Fruit fly (Drosophila melanogaster) whole organism, embryonic: Measurements from ENCODE around the gene spg.

Source experiments
- Ada2b ChIP-seq: fragments of 200-800 bp; sonication (Bioruptor generic); IDR thresholded peaks from 2 replicates; pipeline ENCODE4 v1.3.6; 2022; ENCODE audit warnings: missing biosample characterization, missing genetic modification characterization
- Blimp-1 ChIP-seq: fragments of 200-800 bp; sonication (Bioruptor generic); optimal IDR thresholded peaks from 3 replicates; lab custom pipeline; 2018; ENCODE audit warnings: missing biosample characterization, missing genetic modification characterization, mild to moderate bottlenecking, moderate library complexity, missing genetic modification reagents
- CG10321 ChIP-seq: fragments of 200-800 bp; sonication (Bioruptor generic); IDR thresholded peaks from 2 replicates; pipeline ENCODE4 v1.3.6; 2022; ENCODE audit warnings: missing biosample characterization, missing genetic modification characterization
- CG10462 ChIP-seq: fragments of 200-800 bp; sonication (Bioruptor generic); optimal IDR thresholded peaks from 2 replicates; lab custom pipeline; 2016; ENCODE audit warnings: missing biosample characterization, missing genetic modification characterization
- CG10565 ChIP-seq: fragments of 200-800 bp; sonication (Bioruptor generic); optimal IDR thresholded peaks from 3 replicates; lab custom pipeline; 2016; ENCODE audit warnings: missing biosample characterization, mild to moderate bottlenecking, missing genetic modification characterization
- CG10654 ChIP-seq: fragments of 200-800 bp; sonication (Bioruptor generic); optimal IDR thresholded peaks from 2 replicates; lab custom pipeline; 2016; ENCODE audit warnings: missing biosample characterization, missing genetic modification characterization
- CG11456 ChIP-seq: fragments of 200-800 bp; sonication (Bioruptor generic); IDR thresholded peaks from 3 replicates; pipeline ENCODE4 v1.3.6; 2022; ENCODE audit warnings: missing biosample characterization, missing genetic modification characterization
- CG11560 ChIP-seq: fragments of 200-800 bp; sonication (Bioruptor generic); IDR thresholded peaks from 3 replicates; pipeline ENCODE4 v1.3.6; 2022; ENCODE audit warnings: missing biosample characterization, missing genetic modification characterization
- CG12236 ChIP-seq: fragments of 200-800 bp; sonication (Bioruptor generic); optimal IDR thresholded peaks from 2 replicates; lab custom pipeline; 2016; ENCODE audit warnings: missing biosample characterization, missing genetic modification characterization
- CG1233 ChIP-seq: fragments of 200-800 bp; sonication (Bioruptor generic); optimal IDR thresholded peaks from 4 replicates; lab custom pipeline; 2018; ENCODE audit warnings: missing biosample characterization, mild to moderate bottlenecking, missing genetic modification characterization
- CG16815 ChIP-seq: fragments of 200-800 bp; sonication (Bioruptor generic); optimal IDR thresholded peaks from 3 replicates; lab custom pipeline; 2017; ENCODE audit warnings: missing biosample characterization, mild to moderate bottlenecking, missing genetic modification characterization
- CG17568 ChIP-seq: fragments of 200-800 bp; sonication (Bioruptor generic); optimal IDR thresholded peaks from 2 replicates; lab custom pipeline; 2018; ENCODE audit warnings: missing biosample characterization, mild to moderate bottlenecking, missing genetic modification characterization, moderate library complexity
- CG17802 ChIP-seq: fragments of 200-800 bp; sonication (Bioruptor generic); optimal IDR thresholded peaks from 2 replicates; lab custom pipeline; 2018; ENCODE audit warnings: missing biosample characterization, mild to moderate bottlenecking, missing genetic modification characterization, moderate library complexity
- CG18599 ChIP-seq: fragments of 200-800 bp; sonication (Bioruptor generic); optimal IDR thresholded peaks from 3 replicates; lab custom pipeline; 2017; ENCODE audit warnings: missing biosample characterization, missing genetic modification characterization, mild to moderate bottlenecking, moderate library complexity, missing genetic modification reagents
- CG2875 ChIP-seq: fragments of 200-800 bp; sonication (Bioruptor generic); optimal IDR thresholded peaks from 2 replicates; lab custom pipeline; 2017; ENCODE audit warnings: missing biosample characterization, mild to moderate bottlenecking, missing genetic modification characterization, missing genetic modification reagents
- CG34224 ChIP-seq: fragments of 200-800 bp; sonication (Bioruptor generic); IDR thresholded peaks from 3 replicates; pipeline ENCODE4 v1.3.6; 2022; ENCODE audit warnings: missing biosample characterization, missing genetic modification characterization; ENCODE audit not compliant: partially characterized antibody
- CG4360 ChIP-seq: fragments of 200-800 bp; sonication (Bioruptor generic); IDR thresholded peaks from 2 replicates; pipeline ENCODE4 v1.3.6; 2022; ENCODE audit warnings: missing biosample characterization, missing genetic modification characterization
- CG4424 ChIP-seq: fragments of 200-800 bp; sonication (Bioruptor generic); optimal IDR thresholded peaks from 3 replicates; lab custom pipeline; 2016; ENCODE audit warnings: missing biosample characterization, missing genetic modification characterization
- CG5245 ChIP-seq: fragments of 200-800 bp; sonication (Bioruptor generic); optimal IDR thresholded peaks from 3 replicates; lab custom pipeline; 2016; ENCODE audit warnings: missing biosample characterization, missing genetic modification characterization
- CG6175 ChIP-seq: fragments of 200-800 bp; sonication (Bioruptor generic); IDR thresholded peaks from 3 replicates; pipeline ENCODE4 v1.3.6; 2022; ENCODE audit warnings: missing biosample characterization, missing genetic modification characterization
- CG6272 ChIP-seq: fragments of 200-800 bp; sonication (Bioruptor generic); IDR thresholded peaks from 2 replicates; pipeline ENCODE4 v1.3.6; 2022; ENCODE audit warnings: missing biosample characterization, missing genetic modification characterization
- CG9609 ChIP-seq: fragments of 200-800 bp; sonication (Bioruptor generic); optimal IDR thresholded peaks from 3 replicates; lab custom pipeline; 2016; ENCODE audit warnings: missing biosample characterization, missing genetic modification characterization
- CHES-1-like ChIP-seq: fragments of 200-800 bp; sonication (Bioruptor generic); optimal IDR thresholded peaks from 2 replicates; lab custom pipeline; 2016; ENCODE audit warnings: missing biosample characterization, missing genetic modification characterization
- CkIIα-i1 ChIP-seq: fragments of 200-800 bp; sonication (Bioruptor generic); IDR thresholded peaks from 2 replicates; pipeline ENCODE4 v1.3.6; 2022; ENCODE audit warnings: missing biosample characterization, missing genetic modification characterization
- Ets65A ChIP-seq: fragments of 200-800 bp; sonication (Bioruptor generic); peaks from one replicate; lab custom pipeline; 2016; ENCODE audit warnings: missing biosample characterization, missing genetic modification characterization
- Fer2 ChIP-seq: fragments of 200-800 bp; sonication (Bioruptor generic); optimal IDR thresholded peaks from 2 replicates; lab custom pipeline; 2018; ENCODE audit warnings: missing biosample characterization, mild to moderate bottlenecking, missing genetic modification characterization, moderate library complexity
- Hr39 ChIP-seq: fragments of >200 bp; optimal IDR thresholded peaks from 2 replicates; lab custom pipeline; 2017
- MESR4 ChIP-seq: fragments of 200-800 bp; sonication (Bioruptor generic); optimal IDR thresholded peaks from 2 replicates; lab custom pipeline; 2018; ENCODE audit warnings: missing biosample characterization, mild to moderate bottlenecking, missing genetic modification characterization, moderate library complexity
- Med ChIP-seq: fragments of 200-800 bp; sonication (Bioruptor generic); peaks from one replicate; lab custom pipeline; 2016; ENCODE audit warnings: missing biosample characterization, missing genetic modification characterization, mild to moderate bottlenecking, inconsistent platforms, moderate library complexity
- Oaz ChIP-seq: fragments of 200-800 bp; sonication (Bioruptor generic); IDR thresholded peaks from 2 replicates; pipeline ENCODE4 v1.3.6; 2022; ENCODE audit warnings: missing biosample characterization, missing genetic modification characterization
- Opbp ChIP-seq: fragments of 200-800 bp; sonication (Bioruptor generic); IDR thresholded peaks from 3 replicates; pipeline ENCODE4 v1.3.6; 2022; ENCODE audit warnings: missing biosample characterization, missing genetic modification characterization; ENCODE audit not compliant: partially characterized antibody
- Ssrp ChIP-seq: fragments of 200-800 bp; sonication (Bioruptor generic); optimal IDR thresholded peaks from 2 replicates; lab custom pipeline; 2018; ENCODE audit warnings: missing biosample characterization, mild to moderate bottlenecking, missing genetic modification characterization, moderate library complexity
- Vsx1 ChIP-seq: fragments of 200-800 bp; sonication (Bioruptor generic); optimal IDR thresholded peaks from 2 replicates; lab custom pipeline; 2017; ENCODE audit warnings: missing biosample characterization, mild to moderate bottlenecking, missing genetic modification characterization, missing genetic modification reagents
- ato ChIP-seq: fragments of 200-800 bp; sonication (Bioruptor generic); IDR thresholded peaks from 2 replicates; pipeline ENCODE4 v1.3.6; 2022; ENCODE audit warnings: missing biosample characterization, missing genetic modification characterization; ENCODE audit not compliant: partially characterized antibody
- bowl ChIP-seq: fragments of 200-800 bp; sonication (Bioruptor generic); IDR thresholded peaks from 2 replicates; pipeline ENCODE4 v1.3.6; 2022; ENCODE audit warnings: missing biosample characterization, missing genetic modification characterization
- chif ChIP-seq, 2 experiments: fragments of 200-800 bp; sonication (Bioruptor generic); optimal IDR thresholded peaks; 3 replicates each; lab custom pipeline; 2016; ENCODE audit warnings: missing biosample characterization in 2 of 2, missing genetic modification characterization in 2 of 2
- chn ChIP-seq: fragments of 200-800 bp; sonication (Bioruptor generic); optimal IDR thresholded peaks from 2 replicates; lab custom pipeline; 2016; ENCODE audit warnings: missing biosample characterization, missing genetic modification characterization
- en ChIP-seq: fragments of 200-800 bp; sonication (Bioruptor generic); optimal IDR thresholded peaks from 2 replicates; lab custom pipeline; 2016; ENCODE audit warnings: missing biosample characterization, missing genetic modification characterization
- ewg ChIP-seq: fragments of 200-800 bp; sonication (Bioruptor generic); optimal IDR thresholded peaks from 3 replicates; lab custom pipeline; 2017; ENCODE audit warnings: mild to moderate bottlenecking, missing biosample characterization, missing genetic modification reagents, missing genetic modification characterization
- fd3F ChIP-seq: fragments of 200-800 bp; sonication (Bioruptor generic); optimal IDR thresholded peaks from 2 replicates; lab custom pipeline; 2018; ENCODE audit warnings: missing biosample characterization, mild to moderate bottlenecking, missing genetic modification characterization, moderate library complexity
- fu2 ChIP-seq: fragments of 200-800 bp; sonication (Bioruptor generic); optimal IDR thresholded peaks from 2 replicates; lab custom pipeline; 2016; ENCODE audit warnings: missing biosample characterization, missing genetic modification characterization
- gce ChIP-seq: fragments of 200-800 bp; sonication (Bioruptor generic); IDR thresholded peaks from 3 replicates; pipeline ENCODE4 v1.3.6; 2022; ENCODE audit warnings: missing biosample characterization, missing genetic modification characterization
- gfzf ChIP-seq: fragments of 200-800 bp; sonication (Bioruptor generic); optimal IDR thresholded peaks from 2 replicates; lab custom pipeline; 2016; ENCODE audit warnings: missing biosample characterization, mild to moderate bottlenecking, missing genetic modification characterization, moderate library complexity
- lbe ChIP-seq: fragments of 200-800 bp; sonication (Bioruptor generic); optimal IDR thresholded peaks from 2 replicates; lab custom pipeline; 2016; ENCODE audit warnings: missing biosample characterization, mild to moderate bottlenecking, missing genetic modification characterization
- mam ChIP-seq: fragments of 200-800 bp; sonication (Bioruptor generic); optimal IDR thresholded peaks from 3 replicates; lab custom pipeline; 2016; ENCODE audit warnings: missing biosample characterization, missing genetic modification characterization
- repo ChIP-seq: fragments of 200-800 bp; sonication (Bioruptor generic); optimal IDR thresholded peaks from 2 replicates; lab custom pipeline; 2016; ENCODE audit warnings: missing biosample characterization, missing genetic modification characterization
- schlank ChIP-seq: fragments of 200-800 bp; sonication (Bioruptor generic); optimal IDR thresholded peaks from 2 replicates; lab custom pipeline; 2018; ENCODE audit warnings: missing biosample characterization, mild to moderate bottlenecking, missing genetic modification characterization
- tup ChIP-seq: fragments of 200-800 bp; sonication (Bioruptor generic); optimal IDR thresholded peaks from 2 replicates; lab custom pipeline; 2016; ENCODE audit warnings: missing biosample characterization, mild to moderate bottlenecking, missing genetic modification characterization, moderate library complexity
- unc-4 ChIP-seq: fragments of 200-800 bp; sonication (Bioruptor generic); IDR thresholded peaks from 2 replicates; pipeline ENCODE4 v1.3.6; 2022; ENCODE audit warnings: missing biosample characterization, missing genetic modification characterization; ENCODE audit not compliant: partially characterized antibody

Gene spg

DNA sequence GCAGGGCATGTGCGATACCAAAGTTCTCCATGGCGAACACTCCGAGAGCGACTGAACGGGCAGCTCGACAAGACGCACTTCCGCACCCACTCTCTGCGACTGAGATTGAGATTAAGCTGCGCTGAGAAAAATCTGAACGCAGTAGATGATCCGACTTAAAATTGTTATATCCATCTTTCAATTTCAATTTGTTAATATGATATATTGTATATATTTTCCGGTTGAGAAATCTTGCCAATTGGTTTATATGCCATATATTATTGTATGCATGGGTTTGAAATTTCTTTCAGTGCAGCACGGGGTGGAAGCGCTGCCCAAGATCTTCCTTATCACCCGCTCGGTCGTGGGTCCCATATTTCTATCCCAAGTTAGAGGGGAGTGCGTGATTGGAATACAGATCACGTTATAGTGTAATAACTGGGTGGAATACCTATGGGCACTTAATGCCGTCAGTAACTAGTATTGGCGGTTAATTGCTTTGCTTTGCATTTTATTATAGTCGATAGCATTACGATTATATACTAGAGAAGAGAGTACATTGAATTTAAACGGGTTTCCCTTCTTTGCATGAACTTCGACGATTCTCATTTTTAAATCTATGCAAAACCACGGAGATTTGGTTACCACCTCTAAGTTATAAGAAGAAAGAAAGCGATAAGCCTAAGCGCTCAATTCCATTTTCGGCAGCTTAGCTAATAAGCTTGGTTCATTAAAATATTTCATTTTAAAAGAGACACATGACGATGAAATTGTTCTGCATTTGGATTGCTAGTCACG, 35.2 kb downstream of the spg start, which contains the start of the genes Nepl19 and Nepl20 (continued):
- TF ChIP-seq CG10654 (GFP tag; lab: Kevin White, UChicago): peak; percentile 68
- no peak for TF ChIP-seq CG12236 (GFP tag; lab: Kevin White, UChicago)
- TF ChIP-seq CG17802 (tag; lab: Kevin White, UChicago): peak; percentile 24
- TF ChIP-seq repo: no peak
- peak; percentile 77 for TF ChIP-seq Ada2b
- peak; percentile 75 for TF ChIP-seq Ssrp (tag; lab: Kevin White, UChicago)
- peak; percentile 78 for TF ChIP-seq CG5245
- TF ChIP-seq gce (GFP tag; lab: Robert Waterston, UW): peak; percentile 78
- TF ChIP-seq schlank (tag; lab: Kevin White, UChicago): peak; percentile 66
- peak; percentile 94 for TF ChIP-seq CG18599
- TF ChIP-seq gfzf (GFP tag; lab: Kevin White, UChicago): no peak
- peak; percentile 91 for TF ChIP-seq Ets65A (GFP tag; lab: Kevin White, UChicago)
- no peak for TF ChIP-seq Hr39 (lab: Kevin White, UChicago)
- TF ChIP-seq ewg: peak; percentile 57
- TF ChIP-seq Fer2 (tag; lab: Kevin White, UChicago): peak; percentile 31
- TF ChIP-seq Oaz (GFP tag; lab: Robert Waterston, UW): peak; percentile 36; the same call in 1 of the 2 replicates
- peak; percentile 31; the same call in 1 of the 2 replicates for TF ChIP-seq CkIIα-i1 (GFP tag; lab: Robert Waterston, UW)
- peak; percentile 67 for TF ChIP-seq tup (GFP tag; lab: Kevin White, UChicago)
- no peak for TF ChIP-seq CG34224 (GFP tag; lab: Robert Waterston, UW)
- TF ChIP-seq en: no peak
- no peak for TF ChIP-seq ato (GFP tag; lab: Robert Waterston, UW)
- TF ChIP-seq CG6175 (GFP tag; lab: Robert Waterston, UW): peak; percentile 70; the same call in 2 of the 3 replicates
- TF ChIP-seq unc-4 (GFP tag; lab: Robert Waterston, UW): no peak
- TF ChIP-seq mam (GFP tag; lab: Kevin White, UChicago): peak; percentile 65
- 0 out of 2 replicates have a peak, but pooled peaks have one; percentile 40 for TF ChIP-seq bowl (GFP tag; lab: Robert Waterston, UW)
- TF ChIP-seq CG1233 (GFP tag; lab: Kevin White, UChicago): peak; percentile 76
- TF ChIP-seq CG9609 (GFP tag; lab: Kevin White, UChicago): no peak
- TF ChIP-seq CG4360: peak; percentile 34; the same call in 1 of the 2 replicates
- peak; percentile 44 for TF ChIP-seq Vsx1 (GFP tag; lab: Kevin White, UChicago)
- TF ChIP-seq CG11560 (tag; lab: Robert Waterston, UW): peak; percentile 79
- peak; percentile 77 for TF ChIP-seq CG6272 (GFP tag; lab: Robert Waterston, UW)
- no peak for TF ChIP-seq CHES-1-like (GFP tag; lab: Kevin White, UChicago)
- TF ChIP-seq fu2 (GFP tag; lab: Kevin White, UChicago): peak; percentile 23
- peak; percentile 87 for TF ChIP-seq CG11456 (GFP tag; lab: Robert Waterston, UW)
- no peak for TF ChIP-seq CG10321 (GFP tag; lab: Robert Waterston, UW)
- TF ChIP-seq chn (GFP tag; lab: Kevin White, UChicago): peak; percentile 44
- peak; percentile 52 for TF ChIP-seq CG2875 (GFP tag; lab: Kevin White, UChicago)
- TF ChIP-seq chif (GFP tag; optimal IDR thresholded peaks at IDR 0.05; lab: Kevin White, UChicago): peak; percentile 55 to 61
- TF ChIP-seq CG17568 (GFP tag; lab: Kevin White, UChicago): no peak
- peak; percentile 55 for TF ChIP-seq CG10462
- peak; percentile 77 for TF ChIP-seq CG4424 (GFP tag; lab: Kevin White, UChicago)
- TF ChIP-seq MESR4 (GFP tag; lab: Kevin White, UChicago): peak; percentile 13
- peak; percentile 71 for TF ChIP-seq CG16815 (GFP tag; lab: Kevin White, UChicago)
- peak; percentile 78 for TF ChIP-seq lbe (GFP tag; lab: Kevin White, UChicago)
- TF ChIP-seq fd3F: peak; percentile 51
- peak; percentile 91 for TF ChIP-seq Med (GFP tag; lab: Kevin White, UChicago)
- no peak for TF ChIP-seq CG10565 (GFP tag; lab: Kevin White, UChicago)
- no peak for TF ChIP-seq Opbp (GFP tag; lab: Robert Waterston, UW)
- TF ChIP-seq Blimp-1 (GFP tag; lab: Kevin White, UChicago): peak; percentile 78
